Worm (Caenorhabditis elegans) whole organism, L2 larva: Measurements from ENCODE around the gene col-120.

ENCODE experiments used
- C34F6.9 ChIP-seq: fragments of 150-350 bp; optimal IDR thresholded peaks from 2 replicates; lab custom pipeline; 2014; ENCODE audit warnings: missing biosample characterization, missing genetic modification characterization
- F13H6.1 ChIP-seq: sonication (generic microtip); optimal IDR thresholded peaks from 2 replicates; lab custom pipeline; 2016; ENCODE audit warnings: missing genetic modification characterization, missing compliant biosample characterization
- R02D3.7 ChIP-seq: fragments of 150-350 bp; optimal IDR thresholded peaks from 2 replicates; lab custom pipeline; 2014; ENCODE audit warnings: missing biosample characterization, missing genetic modification characterization
- Y55F3AM.14 ChIP-seq: fragments of 200-800 bp; sonication (Bioruptor generic); optimal IDR thresholded peaks from 2 replicates; lab custom pipeline; 2018; ENCODE audit warnings: mild to moderate bottlenecking, missing genetic modification characterization, missing compliant biosample characterization
- ZK546.5 ChIP-seq: sonication (generic microtip); optimal IDR thresholded peaks from 2 replicates; lab custom pipeline; 2017; ENCODE audit warnings: missing biosample characterization, missing genetic modification characterization
- alr-1 ChIP-seq: fragments of 150-350 bp; optimal IDR thresholded peaks from 2 replicates; lab custom pipeline; 2014; ENCODE audit warnings: missing biosample characterization, missing genetic modification characterization
- aly-2 ChIP-seq: fragments of 150-350 bp; optimal IDR thresholded peaks from 2 replicates; lab custom pipeline; 2014; ENCODE audit warnings: missing biosample characterization, missing genetic modification characterization
- ama-1 ChIP-seq: fragments of 150-350 bp; optimal IDR thresholded peaks from 2 replicates; lab custom pipeline; 2018; ENCODE audit warnings: inconsistent platforms
- blmp-1 ChIP-seq: sonication (generic microtip); optimal IDR thresholded peaks from 2 replicates; lab custom pipeline; 2017; ENCODE audit warnings: missing genetic modification characterization, mild to moderate bottlenecking, missing compliant biosample characterization, antibody characterized with exemption, moderate library complexity; ENCODE audit not compliant: insufficient read depth
- ceh-16 ChIP-seq: fragments of 150-350 bp; optimal IDR thresholded peaks from 2 replicates; lab custom pipeline; 2014; ENCODE audit warnings: missing biosample characterization, missing genetic modification characterization
- ceh-82 ChIP-seq: fragments of 150-350 bp; optimal IDR thresholded peaks from 2 replicates; lab custom pipeline; 2014; ENCODE audit warnings: missing biosample characterization, missing genetic modification characterization
- crh-2 ChIP-seq: sonication (generic microtip); optimal IDR thresholded peaks from 2 replicates; lab custom pipeline; 2017; ENCODE audit warnings: missing biosample characterization, missing genetic modification characterization
- dmd-4 ChIP-seq: sonication (generic microtip); optimal IDR thresholded peaks from 2 replicates; lab custom pipeline; 2017; ENCODE audit warnings: missing biosample characterization, missing genetic modification characterization
- egl-27 ChIP-seq: sonication (generic microtip); optimal IDR thresholded peaks from 3 replicates; lab custom pipeline; 2017; ENCODE audit warnings: missing biosample characterization, missing genetic modification reagents, missing genetic modification characterization
- elt-1 ChIP-seq: fragments of 150-350 bp; optimal IDR thresholded peaks from 2 replicates; lab custom pipeline; 2014; ENCODE audit warnings: missing biosample characterization, missing genetic modification characterization
- elt-3 ChIP-seq: sonication (generic microtip); optimal IDR thresholded peaks from 2 replicates; lab custom pipeline; 2017; ENCODE audit warnings: missing biosample characterization, missing genetic modification characterization
- fos-1 ChIP-seq: fragments of 150-350 bp; optimal IDR thresholded peaks from 2 replicates; lab custom pipeline; 2014; ENCODE audit warnings: missing biosample characterization, missing genetic modification characterization
- gmeb-1 ChIP-seq: fragments of 150-350 bp; optimal IDR thresholded peaks from 2 replicates; lab custom pipeline; 2014; ENCODE audit warnings: missing biosample characterization, missing genetic modification characterization
- lin-11 ChIP-seq: fragments of 150-350 bp; sonication (generic microtip); optimal IDR thresholded peaks from 2 replicates; lab custom pipeline; 2014; ENCODE audit warnings: missing biosample characterization, missing genetic modification characterization, inconsistent platforms, mixed read lengths
- lin-13 ChIP-seq: fragments of 150-350 bp; optimal IDR thresholded peaks from 2 replicates; lab custom pipeline; 2014; ENCODE audit warnings: missing biosample characterization, missing genetic modification reagents, missing genetic modification characterization
- mab-5 ChIP-seq: fragments of 150-350 bp; optimal IDR thresholded peaks from 2 replicates; lab custom pipeline; 2014; ENCODE audit warnings: missing biosample characterization, missing genetic modification characterization
- mbf-1 ChIP-seq: sonication (generic microtip); optimal IDR thresholded peaks from 2 replicates; lab custom pipeline; 2017; ENCODE audit warnings: missing biosample characterization, missing genetic modification characterization
- mdl-1 ChIP-seq, 2 experiments: fragments of 150-350 bp in 1 of 2; sonication (generic microtip) in 1 of 2; optimal IDR thresholded peaks; 2 replicates each; lab custom pipeline; 2017; ENCODE audit warnings: missing biosample characterization in 2 of 2, missing genetic modification characterization in 2 of 2
- nhr-10 ChIP-seq: sonication (generic microtip); optimal IDR thresholded peaks from 2 replicates; lab custom pipeline; 2017; ENCODE audit warnings: missing biosample characterization, missing genetic modification characterization
- nhr-11 ChIP-seq: fragments of 150-350 bp; optimal IDR thresholded peaks from 2 replicates; lab custom pipeline; 2014; ENCODE audit warnings: missing biosample characterization, missing genetic modification characterization
- nhr-12 ChIP-seq: fragments of 150-350 bp; optimal IDR thresholded peaks from 2 replicates; lab custom pipeline; 2014; ENCODE audit warnings: missing biosample characterization, missing genetic modification characterization
- nhr-129 ChIP-seq: fragments of 150-350 bp; optimal IDR thresholded peaks from 2 replicates; lab custom pipeline; 2014; ENCODE audit warnings: missing biosample characterization, missing genetic modification characterization
- nhr-21 ChIP-seq: fragments of 150-350 bp; optimal IDR thresholded peaks from 2 replicates; lab custom pipeline; 2014; ENCODE audit warnings: missing biosample characterization, missing genetic modification characterization
- nhr-23 ChIP-seq: fragments of 150-350 bp; optimal IDR thresholded peaks from 2 replicates; lab custom pipeline; 2014; ENCODE audit warnings: missing biosample characterization, missing genetic modification reagents, missing genetic modification characterization
- nhr-237 ChIP-seq: fragments of 150-350 bp; optimal IDR thresholded peaks from 2 replicates; lab custom pipeline; 2014; ENCODE audit warnings: missing biosample characterization, missing genetic modification characterization
- nhr-25 ChIP-seq: fragments of 150-350 bp; sonication (generic microtip); optimal IDR thresholded peaks from 3 replicates; lab custom pipeline; 2014; ENCODE audit warnings: missing biosample characterization, missing genetic modification characterization
- nhr-6 ChIP-seq: fragments of 150-350 bp; optimal IDR thresholded peaks from 2 replicates; lab custom pipeline; 2014; ENCODE audit warnings: missing biosample characterization, missing genetic modification characterization
- nhr-77 ChIP-seq: fragments of 150-350 bp; optimal IDR thresholded peaks from 2 replicates; lab custom pipeline; 2014; ENCODE audit warnings: missing biosample characterization, missing genetic modification characterization
- peb-1 ChIP-seq: fragments of 150-350 bp; optimal IDR thresholded peaks from 2 replicates; lab custom pipeline; 2014; ENCODE audit warnings: missing biosample characterization, missing genetic modification characterization
- sem-4 ChIP-seq: fragments of 150-350 bp; optimal IDR thresholded peaks from 2 replicates; lab custom pipeline; 2014; ENCODE audit warnings: missing biosample characterization, missing genetic modification reagents, missing genetic modification characterization
- skn-1 ChIP-seq: sonication (generic microtip); optimal IDR thresholded peaks from 2 replicates; lab custom pipeline; 2017; ENCODE audit warnings: missing biosample characterization, missing genetic modification characterization
- sma-3 ChIP-seq: sonication (generic microtip); optimal IDR thresholded peaks from 2 replicates; lab custom pipeline; 2016; ENCODE audit warnings: missing genetic modification reagents, missing genetic modification characterization, missing compliant biosample characterization
- sma-9 ChIP-seq, 2 experiments: fragments of 150-350 bp in 1 of 2; sonication (generic microtip) in 1 of 2; optimal IDR thresholded peaks; 2 replicates each; lab custom pipeline; 2014 to 2016; ENCODE audit warnings: missing genetic modification characterization in 2 of 2, mild to moderate bottlenecking in 1 of 2, missing biosample characterization in 1 of 2, missing compliant biosample characterization in 1 of 2, missing genetic modification reagents in 1 of 2, moderate library complexity in 1 of 2
- snpc-4 ChIP-seq: fragments of 150-350 bp; optimal IDR thresholded peaks from 2 replicates; lab custom pipeline; 2014; ENCODE audit warnings: missing biosample characterization, missing genetic modification characterization
- unc-39 ChIP-seq: fragments of 150-350 bp; optimal IDR thresholded peaks from 2 replicates; lab custom pipeline; 2014; ENCODE audit warnings: missing biosample characterization, missing genetic modification characterization
- unc-55 ChIP-seq: fragments of 150-350 bp; sonication (generic microtip); optimal IDR thresholded peaks from 3 replicates; lab custom pipeline; 2014; ENCODE audit warnings: missing biosample characterization, missing genetic modification reagents, missing genetic modification characterization
- unc-62 ChIP-seq: fragments of 150-350 bp; optimal IDR thresholded peaks from 2 replicates; lab custom pipeline; 2014; ENCODE audit warnings: missing biosample characterization, missing genetic modification reagents, missing genetic modification characterization
- zag-1 ChIP-seq: fragments of 150-350 bp; optimal IDR thresholded peaks from 2 replicates; lab custom pipeline; 2014; ENCODE audit warnings: missing biosample characterization, missing genetic modification characterization
- ztf-11 ChIP-seq: sonication (generic microtip); optimal IDR thresholded peaks from 2 replicates; lab custom pipeline; 2017; ENCODE audit warnings: missing biosample characterization, missing genetic modification characterization
- ztf-4 ChIP-seq: fragments of 150-350 bp; optimal IDR thresholded peaks from 2 replicates; lab custom pipeline; 2014; ENCODE audit warnings: missing biosample characterization, missing genetic modification characterization

The col-120 gene

DNA sequence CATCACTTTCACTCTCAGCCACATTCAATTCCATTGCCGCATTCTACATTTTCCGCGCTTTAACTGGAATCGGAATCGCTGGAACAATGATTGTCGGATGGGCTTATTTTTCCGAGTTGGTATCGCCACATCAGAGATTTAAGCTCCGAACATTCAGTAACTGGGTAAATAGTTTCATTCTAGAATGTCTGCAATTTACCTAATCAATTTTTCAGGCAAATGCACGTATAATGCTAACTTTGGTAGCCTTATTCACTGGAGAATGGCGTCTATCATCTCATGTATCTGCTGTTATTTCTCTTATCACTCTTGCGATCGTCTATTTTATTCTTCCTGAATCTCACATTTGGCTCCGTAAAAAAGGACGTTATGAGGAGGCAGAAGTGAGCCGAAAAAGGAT is 43.2 kb downstream of the col-120 start:
- TF ChIP-seq nhr-6 (tag; lab: Kevin White, UChicago) (no peak), sma-9 (GFP tag; optimal IDR thresholded peaks at IDR 0.05; lab: Kevin White, UChicago) (no peak), sma-9 (tag; optimal IDR thresholded peaks at IDR 0.05; lab: Kevin White, UChicago) (no peak), lin-13 (GFP tag; lab: Kevin White, UChicago) (no peak), nhr-23 (tag; lab: Kevin White, UChicago) (no peak), F13H6.1 (no peak), elt-3 (no peak), ztf-4 (tag; lab: Kevin White, UChicago) (no peak), elt-1 (tag; lab: Kevin White, UChicago) (no peak), nhr-21 (tag; lab: Kevin White, UChicago) (no peak)

DNA sequence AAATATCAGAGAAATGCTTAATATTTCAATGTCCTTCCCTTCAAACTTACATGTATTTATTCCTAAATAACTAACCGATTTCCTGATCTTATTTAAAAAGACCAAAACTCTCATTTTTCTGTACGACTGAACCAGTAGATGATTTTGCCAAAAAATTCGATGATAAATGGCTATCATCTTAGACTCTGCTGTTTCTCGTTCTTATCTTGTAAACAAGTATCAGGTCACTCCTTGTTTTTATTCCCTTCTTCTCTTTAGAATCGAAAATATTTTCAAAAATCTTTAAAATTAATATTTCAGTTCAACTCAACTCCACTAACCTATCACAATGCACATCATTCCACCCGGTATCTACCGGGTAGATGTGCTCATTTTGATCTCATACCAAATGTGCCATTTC is 44.2 kb downstream of the col-120 start, which contains the start of gene C46C2.2:
C46C2.2 (plus strand) TSS at position 301 of the 400 bp plus-strand sequence.
- TF ChIP-seq nhr-12 (tag; lab: Kevin White, UChicago) = no peak
- TF ChIP-seq nhr-25 (tag; lab: Kevin White, UChicago) = no peak
- no peak for TF ChIP-seq peb-1
- no peak for TF ChIP-seq aly-2 (tag; lab: Kevin White, UChicago)
- no peak for TF ChIP-seq unc-39
- no peak for TF ChIP-seq sma-9 (GFP tag; optimal IDR thresholded peaks at IDR 0.05; lab: Kevin White, UChicago)
- no peak for TF ChIP-seq sma-9 (tag; optimal IDR thresholded peaks at IDR 0.05; lab: Kevin White, UChicago)
- TF ChIP-seq gmeb-1 (tag; lab: Kevin White, UChicago) = no peak
- no peak for TF ChIP-seq crh-2
- TF ChIP-seq sma-3 (GFP tag; lab: Kevin White, UChicago) = no peak
- no peak for TF ChIP-seq elt-1 (tag; lab: Kevin White, UChicago)
- TF ChIP-seq R02D3.7 = no peak
- TF ChIP-seq egl-27 = no peak
- TF ChIP-seq blmp-1 (tag; lab: Kevin White, UChicago) = no peak

DNA sequence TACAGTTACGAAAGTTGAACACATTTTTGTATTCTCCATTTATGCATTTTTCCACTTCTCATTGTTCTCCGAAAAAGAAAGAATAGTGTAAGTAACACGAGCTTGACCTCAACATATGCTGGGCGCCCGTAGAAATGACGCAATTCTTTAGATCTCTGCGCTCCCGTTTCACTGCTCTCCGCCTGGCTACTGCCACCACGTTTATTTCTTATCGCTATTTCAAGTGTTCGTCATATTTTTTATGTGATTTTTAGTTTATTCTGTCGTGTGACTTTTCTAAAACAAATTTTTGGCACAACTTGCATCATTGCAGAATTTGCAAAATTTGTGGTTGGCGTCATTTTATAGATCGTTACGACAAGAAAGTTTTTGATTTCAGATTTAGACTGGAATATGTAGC is 44.6 kb downstream of the col-120 start:
- TF ChIP-seq nhr-6 (tag; lab: Kevin White, UChicago) = no peak
- no peak for TF ChIP-seq ZK546.5 (tag; lab: Kevin White, UChicago)
- TF ChIP-seq ceh-82 (tag; lab: Kevin White, UChicago) = no peak
- no peak for TF ChIP-seq sma-3 (GFP tag; lab: Kevin White, UChicago)
- TF ChIP-seq nhr-77 (tag; lab: Kevin White, UChicago) = no peak
- TF ChIP-seq fos-1 = peak; percentile 69
- TF ChIP-seq crh-2 = no peak
- TF ChIP-seq nhr-129 (tag; lab: Kevin White, UChicago) = peak; percentile 74
- TF ChIP-seq sma-9 (GFP tag; optimal IDR thresholded peaks at IDR 0.05; lab: Kevin White, UChicago) = peak; percentile 36
- TF ChIP-seq sma-9 (tag; optimal IDR thresholded peaks at IDR 0.05; lab: Kevin White, UChicago) = no peak
- no peak for TF ChIP-seq ama-1 (lab: Kevin White, UChicago)

DNA sequence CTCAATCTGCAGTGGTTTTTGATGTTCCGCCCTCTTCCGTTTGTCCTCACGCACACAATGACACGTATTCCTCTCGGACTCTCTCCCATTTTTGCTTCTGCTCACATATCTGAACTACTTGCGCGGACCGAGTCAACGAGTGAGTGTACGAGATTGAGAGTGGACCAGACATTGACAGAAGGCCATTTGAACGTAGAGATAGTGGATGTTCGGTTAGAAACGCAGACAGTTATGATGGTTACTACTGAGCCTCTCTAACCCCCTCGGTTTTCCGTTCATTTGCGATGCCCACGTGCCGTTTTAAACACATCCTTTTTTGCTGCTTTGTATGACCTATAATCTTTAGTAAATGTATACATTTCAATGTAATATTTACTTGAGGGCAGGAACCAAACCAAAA is 45.1 kb downstream of the col-120 start:
- TF ChIP-seq crh-2 (peak; percentile 63), nhr-129 (tag; lab: Kevin White, UChicago) (peak; percentile 60), dmd-4 (tag; lab: Kevin White, UChicago) (no peak), ceh-16 (tag; lab: Kevin White, UChicago) (no peak), mab-5 (tag; lab: Kevin White, UChicago) (peak; percentile 25), R02D3.7 (no peak), unc-62 (GFP tag; lab: Kevin White, UChicago) (no peak), egl-27 (peak; percentile 28), unc-55 (GFP tag; lab: Kevin White, UChicago) (peak; percentile 55), snpc-4 (tag; lab: Kevin White, UChicago) (peak; percentile 7), peb-1 (no peak), mbf-1 (no peak), F13H6.1 (peak; percentile 27), mdl-1 (tag; optimal IDR thresholded peaks at IDR 0.05; lab: Kevin White, UChicago) (peak; percentile 79 to 89), alr-1 (tag; lab: Kevin White, UChicago) (no peak), zag-1 (tag; lab: Kevin White, UChicago) (peak; percentile 64), fos-1 (no peak), nhr-77 (tag; lab: Kevin White, UChicago) (no peak), blmp-1 (tag; lab: Kevin White, UChicago) (no peak), ama-1 (lab: Kevin White, UChicago) (no peak), ztf-4 (tag; lab: Kevin White, UChicago) (no peak), nhr-25 (tag; lab: Kevin White, UChicago) (no peak), nhr-10 (tag; lab: Kevin White, UChicago) (no peak), nhr-11 (tag; lab: Kevin White, UChicago) (no peak), nhr-23 (tag; lab: Kevin White, UChicago) (no peak), C34F6.9 (peak; percentile 76), elt-3 (no peak), unc-39 (no peak), nhr-12 (tag; lab: Kevin White, UChicago) (no peak), Y55F3AM.14 (GFP tag; lab: Kevin White, UChicago) (no peak), elt-1 (tag; lab: Kevin White, UChicago) (no peak), sem-4 (tag; lab: Kevin White, UChicago) (peak; percentile 66), nhr-237 (tag; lab: Kevin White, UChicago) (no peak), gmeb-1 (tag; lab: Kevin White, UChicago) (no peak), skn-1 (tag; lab: Kevin White, UChicago) (no peak), lin-11 (peak; percentile 39), ZK546.5 (tag; lab: Kevin White, UChicago) (no peak), ztf-11 (tag; lab: Kevin White, UChicago) (no peak)
